Fruit fly (Drosophila melanogaster) whole organism, adult: ENCODE results near the gene CG31681.

Experiments
- CG11617 ChIP-seq: fragments of 200-800 bp; sonication (Bioruptor generic); optimal IDR thresholded peaks from 2 replicates; lab custom pipeline; 2017; ENCODE audit warnings: mild to moderate bottlenecking, missing biosample characterization, missing genetic modification reagents, missing genetic modification characterization
- CG12768 ChIP-seq: fragments of 200-800 bp; sonication (Bioruptor generic); optimal IDR thresholded peaks from 2 replicates; lab custom pipeline; 2017; ENCODE audit warnings: missing biosample characterization, missing genetic modification characterization, mild to moderate bottlenecking, moderate library complexity, missing genetic modification reagents
- CG14711 ChIP-seq: fragments of 200-800 bp; sonication (Bioruptor generic); optimal IDR thresholded peaks from 2 replicates; lab custom pipeline; 2018; ENCODE audit warnings: missing biosample characterization, mild to moderate bottlenecking, missing genetic modification characterization, moderate library complexity
- CG33017 ChIP-seq: fragments of 200-800 bp; sonication (Bioruptor generic); optimal IDR thresholded peaks from 2 replicates; lab custom pipeline; 2018; ENCODE audit warnings: missing biosample characterization, mild to moderate bottlenecking, missing genetic modification characterization, moderate library complexity
- CG5204 ChIP-seq: fragments of 200-800 bp; sonication (Bioruptor generic); optimal IDR thresholded peaks from 2 replicates; lab custom pipeline; 2016; ENCODE audit warnings: missing biosample characterization, missing genetic modification characterization
- Crg-1 ChIP-seq: fragments of 200-800 bp; sonication (Bioruptor generic); optimal IDR thresholded peaks from 2 replicates; lab custom pipeline; 2016; ENCODE audit warnings: missing biosample characterization, missing genetic modification characterization
- Mnt ChIP-seq: fragments of 200-800 bp; sonication (Bioruptor generic); optimal IDR thresholded peaks from 2 replicates; lab custom pipeline; 2016; ENCODE audit warnings: missing biosample characterization, mild to moderate bottlenecking, missing genetic modification characterization
- cic ChIP-seq: fragments of 200-800 bp; sonication (Bioruptor generic); optimal IDR thresholded peaks from 2 replicates; lab custom pipeline; 2017; ENCODE audit warnings: missing biosample characterization, mild to moderate bottlenecking, missing genetic modification characterization, moderate library complexity
- cnc ChIP-seq, 2 experiments: fragments of >200 bp; optimal IDR thresholded peaks; 2 replicates each; lab custom pipeline; 2017
- kay ChIP-seq: fragments of 200-800 bp; sonication (Bioruptor generic); peaks from one replicate; lab custom pipeline; 2016; ENCODE audit warnings: missing biosample characterization, missing genetic modification characterization, borderline replicate concordance
- ovo ChIP-seq: fragments of 200-800 bp; sonication (Bioruptor generic); optimal IDR thresholded peaks from 2 replicates; lab custom pipeline; 2016; ENCODE audit warnings: missing biosample characterization, missing genetic modification characterization
- toe ChIP-seq: fragments of 200-800 bp; sonication (Bioruptor generic); optimal IDR thresholded peaks from 2 replicates; lab custom pipeline; 2016; ENCODE audit warnings: missing biosample characterization, missing genetic modification characterization

DNA sequence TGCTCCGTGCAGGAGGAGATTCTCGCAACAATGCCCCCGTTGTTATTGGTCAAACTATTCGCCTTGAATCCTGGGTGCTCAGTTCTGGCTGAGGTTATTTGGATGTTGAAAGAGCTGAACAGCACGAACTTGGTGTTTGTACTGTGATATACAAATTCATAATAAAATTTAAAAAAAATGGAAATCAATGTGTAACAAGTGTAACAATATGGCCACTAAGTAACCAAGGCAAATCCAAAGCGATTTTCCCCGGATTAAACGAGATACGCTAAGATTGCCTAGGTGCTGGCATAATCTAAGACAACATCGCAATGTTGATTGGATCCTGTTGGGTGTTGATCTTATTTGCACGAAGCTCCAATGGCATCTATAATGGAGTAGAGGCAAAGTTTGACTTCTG is 1.8 kb downstream of the CG31681 start, which contains the start of gene CG4271:
- TF ChIP-seq toe (GFP tag; lab: Kevin White, UChicago) (no peak), Mnt (GFP tag; lab: Kevin White, UChicago) (no peak), cnc (optimal IDR thresholded peaks at IDR 0.05; lab: Kevin White, UChicago) (no peak), CG33017 (no peak), Crg-1 (GFP tag; lab: Kevin White, UChicago) (no peak), CG12768 (GFP tag; lab: Kevin White, UChicago) (no peak), CG11617 (GFP tag; lab: Kevin White, UChicago) (no peak), cic (GFP tag; lab: Kevin White, UChicago) (no peak), ovo (GFP tag; lab: Kevin White, UChicago) (no peak), CG5204 (GFP tag; lab: Kevin White, UChicago) (no peak), CG14711 (no peak), kay (GFP tag; lab: Kevin White, UChicago) (no peak)
